Fruit fly (Drosophila melanogaster) Kc167 (cell line): ENCODE measurements around the gene CG6418.

Experiments used
- Myc ChIP-seq: fragments of >200 bp; optimal IDR thresholded peaks from 2 replicates; lab custom pipeline; 2017; ENCODE audit warnings: missing external identifiers
- h ChIP-seq: fragments of >200 bp; optimal IDR thresholded peaks from 3 replicates; lab custom pipeline; 2018; ENCODE audit warnings: missing external identifiers
- insv ChIP-seq: fragments of >200 bp; optimal IDR thresholded peaks from 3 replicates; lab custom pipeline; 2018; ENCODE audit warnings: missing external identifiers
- psq ChIP-seq: fragments of >200 bp; optimal IDR thresholded peaks from 2 replicates; lab custom pipeline; 2017; ENCODE audit warnings: missing external identifiers

- no peak for TF ChIP-seq h (lab: Kevin White, UChicago)
- TF ChIP-seq psq (lab: Kevin White, UChicago): no peak
- no peak for TF ChIP-seq Myc (lab: Kevin White, UChicago)
- TF ChIP-seq insv: no peak
Measured at dm6 chr3L:10918454-10918853, 39.6 kb upstream of the CG6418 start.
